Fruit fly (Drosophila melanogaster) whole organism, embryonic: ENCODE results near the gene CG6040.

Experiments used
- CG10147 ChIP-seq: fragments of 200-800 bp; sonication (Bioruptor generic); optimal IDR thresholded peaks from 2 replicates; lab custom pipeline; 2019; ENCODE audit warnings: missing biosample characterization, mild to moderate bottlenecking, missing genetic modification characterization, moderate library complexity
- CG10321 ChIP-seq: fragments of 200-800 bp; sonication (Bioruptor generic); IDR thresholded peaks from 2 replicates; pipeline ENCODE4 v1.3.6; 2022; ENCODE audit warnings: missing biosample characterization, missing genetic modification characterization
- CG12219 ChIP-seq: fragments of 200-800 bp; sonication (Bioruptor generic); optimal IDR thresholded peaks from 3 replicates; lab custom pipeline; 2018; ENCODE audit warnings: missing biosample characterization, mild to moderate bottlenecking, missing genetic modification characterization
- CG14441 ChIP-seq: fragments of 200-800 bp; sonication (Bioruptor generic); IDR thresholded peaks from 2 replicates; pipeline ENCODE4 v1.3.6; 2022; ENCODE audit warnings: missing biosample characterization, missing genetic modification characterization
- CG1832 ChIP-seq: fragments of 200-800 bp; sonication (Bioruptor generic); optimal IDR thresholded peaks from 2 replicates; lab custom pipeline; 2017; ENCODE audit warnings: missing biosample characterization, mild to moderate bottlenecking, missing genetic modification characterization, inconsistent platforms
- CG30403 ChIP-seq: fragments of 200-800 bp; sonication (Bioruptor generic); optimal IDR thresholded peaks from 3 replicates; lab custom pipeline; 2016; ENCODE audit warnings: missing biosample characterization, missing genetic modification characterization
- CG4617 ChIP-seq: fragments of 200-800 bp; sonication (Bioruptor generic); optimal IDR thresholded peaks from 3 replicates; lab custom pipeline; 2016; ENCODE audit warnings: missing biosample characterization, missing genetic modification characterization, borderline replicate concordance
- CG4707 ChIP-seq: fragments of 200-800 bp; sonication (Bioruptor generic); optimal IDR thresholded peaks from 2 replicates; lab custom pipeline; 2018; ENCODE audit warnings: missing biosample characterization, mild to moderate bottlenecking, missing genetic modification characterization, moderate library complexity
- CG4820 ChIP-seq: fragments of 200-800 bp; sonication (Bioruptor generic); optimal IDR thresholded peaks from 3 replicates; lab custom pipeline; 2016; ENCODE audit warnings: missing biosample characterization, missing genetic modification characterization
- CG4854 ChIP-seq: fragments of 200-800 bp; sonication (Bioruptor generic); optimal IDR thresholded peaks from 2 replicates; lab custom pipeline; 2016; ENCODE audit warnings: missing biosample characterization, missing genetic modification characterization, inconsistent platforms
- CG5953 ChIP-seq: fragments of 200-800 bp; sonication (Bioruptor generic); IDR thresholded peaks from 2 replicates; pipeline ENCODE4 v1.3.6; 2022; ENCODE audit warnings: missing biosample characterization, missing genetic modification characterization
- CG6791 ChIP-seq: fragments of 200-800 bp; sonication (Bioruptor generic); IDR thresholded peaks from 3 replicates; pipeline ENCODE4 v1.3.6; 2022; ENCODE audit warnings: missing biosample characterization, missing genetic modification characterization; ENCODE audit not compliant: partially characterized antibody
- CG7271 ChIP-seq: fragments of 200-800 bp; sonication (Bioruptor generic); optimal IDR thresholded peaks from 2 replicates; lab custom pipeline; 2018; ENCODE audit warnings: missing biosample characterization, mild to moderate bottlenecking, missing genetic modification characterization, moderate library complexity
- CG8765 ChIP-seq: fragments of 200-800 bp; sonication (Bioruptor generic); IDR thresholded peaks from 2 replicates; pipeline ENCODE4 v1.3.6; 2022; ENCODE audit warnings: missing biosample characterization, missing genetic modification characterization
- CG8924 ChIP-seq: fragments of 200-800 bp; optimal IDR thresholded peaks from 3 replicates; lab custom pipeline; 2019; ENCODE audit warnings: missing biosample characterization, mild to moderate bottlenecking, missing genetic modification characterization, moderate library complexity
- CG9437 ChIP-seq: fragments of 200-800 bp; sonication (Bioruptor generic); optimal IDR thresholded peaks from 2 replicates; lab custom pipeline; 2018; ENCODE audit warnings: missing biosample characterization, mild to moderate bottlenecking, missing genetic modification characterization
- CG9932 ChIP-seq: fragments of 200-800 bp; sonication (Bioruptor generic); IDR thresholded peaks from 2 replicates; pipeline ENCODE4 v1.3.6; 2022; ENCODE audit warnings: missing biosample characterization, missing genetic modification characterization
- Chrac-16 ChIP-seq: fragments of 200-800 bp; sonication (Bioruptor generic); optimal IDR thresholded peaks from 3 replicates; lab custom pipeline; 2016; ENCODE audit warnings: missing biosample characterization, missing genetic modification characterization
- CoRest ChIP-seq: fragments of 200-800 bp; sonication (Bioruptor generic); optimal IDR thresholded peaks from 3 replicates; lab custom pipeline; 2018; ENCODE audit warnings: missing biosample characterization, mild to moderate bottlenecking, missing genetic modification characterization, moderate library complexity
- D19A ChIP-seq: fragments of 200-800 bp; optimal IDR thresholded peaks from 3 replicates; lab custom pipeline; 2019; ENCODE audit warnings: missing biosample characterization, mild to moderate bottlenecking, missing genetic modification characterization, moderate library complexity
- Doc2 ChIP-seq: fragments of 200-800 bp; sonication (Bioruptor generic); IDR thresholded peaks from 2 replicates; pipeline ENCODE4 v1.3.6; 2022; ENCODE audit warnings: missing biosample characterization, missing genetic modification characterization
- E2f2 ChIP-seq: fragments of 200-800 bp; sonication (Bioruptor generic); IDR thresholded peaks from 2 replicates; pipeline ENCODE4 v1.3.6; 2022; ENCODE audit warnings: missing biosample characterization, missing genetic modification characterization
- HHEX ChIP-seq: fragments of 200-800 bp; sonication (Bioruptor generic); optimal IDR thresholded peaks from 3 replicates; lab custom pipeline; 2017; ENCODE audit warnings: missing biosample characterization, mild to moderate bottlenecking, missing genetic modification characterization, missing genetic modification reagents
- Hey ChIP-seq: fragments of 200-800 bp; sonication (Bioruptor generic); optimal IDR thresholded peaks from 3 replicates; lab custom pipeline; 2018; ENCODE audit warnings: missing biosample characterization, mild to moderate bottlenecking, missing genetic modification characterization
- Lpt ChIP-seq: fragments of >200 bp; optimal IDR thresholded peaks from 2 replicates; lab custom pipeline; 2018; ENCODE audit warnings: missing biosample characterization, missing genetic modification characterization
- Max ChIP-seq: fragments of 200-800 bp; sonication (Bioruptor generic); optimal IDR thresholded peaks from 2 replicates; lab custom pipeline; 2016; ENCODE audit warnings: missing biosample characterization, mild to moderate bottlenecking, missing genetic modification characterization
- Stat92E ChIP-seq, 3 experiments: fragments of >200 bp in 2 of 3; fragments of 200-800 bp in 1 of 3; sonication (Bioruptor generic) in 1 of 3; optimal IDR thresholded peaks; 2 replicates each; lab custom pipeline; 2017 to 2019; ENCODE audit warnings: missing biosample characterization in 3 of 3, missing genetic modification characterization in 3 of 3, mild to moderate bottlenecking in 1 of 3, moderate library complexity in 1 of 3
- ap ChIP-seq: fragments of 200-800 bp; sonication (Bioruptor generic); IDR thresholded peaks from 2 replicates; pipeline ENCODE4 v1.3.6; 2022; ENCODE audit warnings: missing biosample characterization, missing genetic modification characterization
- cad ChIP-seq: fragments of >200 bp; optimal IDR thresholded peaks from 2 replicates; lab custom pipeline; 2017; ENCODE audit warnings: missing biosample characterization, missing genetic modification characterization
- caup ChIP-seq: fragments of 200-800 bp; sonication (Bioruptor generic); optimal IDR thresholded peaks from 3 replicates; lab custom pipeline; 2017; ENCODE audit warnings: missing biosample characterization, mild to moderate bottlenecking, missing genetic modification characterization, moderate library complexity; ENCODE audit not compliant: severe bottlenecking
- da ChIP-seq: fragments of 200-800 bp; sonication (Bioruptor generic); optimal IDR thresholded peaks from 2 replicates; lab custom pipeline; 2016; ENCODE audit warnings: missing biosample characterization, missing genetic modification characterization
- dmrt99B ChIP-seq: fragments of 200-800 bp; sonication (Bioruptor generic); optimal IDR thresholded peaks from 2 replicates; lab custom pipeline; 2018; ENCODE audit warnings: missing biosample characterization, mild to moderate bottlenecking, missing genetic modification characterization, moderate library complexity
- esg ChIP-seq: fragments of 200-800 bp; sonication (Bioruptor generic); conservative IDR thresholded peaks from 2 replicates; pipeline ENCODE4 v1.3.6; 2022; ENCODE audit warnings: missing biosample characterization, missing genetic modification characterization
- ewg ChIP-seq: fragments of 200-800 bp; sonication (Bioruptor generic); optimal IDR thresholded peaks from 3 replicates; lab custom pipeline; 2017; ENCODE audit warnings: mild to moderate bottlenecking, missing biosample characterization, missing genetic modification reagents, missing genetic modification characterization
- fd3F ChIP-seq: fragments of 200-800 bp; sonication (Bioruptor generic); optimal IDR thresholded peaks from 2 replicates; lab custom pipeline; 2018; ENCODE audit warnings: missing biosample characterization, mild to moderate bottlenecking, missing genetic modification characterization, moderate library complexity
- fd96Cb ChIP-seq: fragments of 200-800 bp; sonication (Bioruptor generic); optimal IDR thresholded peaks from 2 replicates; lab custom pipeline; 2018; ENCODE audit warnings: missing biosample characterization, mild to moderate bottlenecking, missing genetic modification characterization, moderate library complexity
- fru ChIP-seq: fragments of >200 bp; optimal IDR thresholded peaks from 2 replicates; lab custom pipeline; 2017
- fu2 ChIP-seq: fragments of 200-800 bp; sonication (Bioruptor generic); optimal IDR thresholded peaks from 2 replicates; lab custom pipeline; 2016; ENCODE audit warnings: missing biosample characterization, missing genetic modification characterization
- gro ChIP-seq: fragments of 200-800 bp; sonication (Bioruptor generic); optimal IDR thresholded peaks from 2 replicates; lab custom pipeline; 2016; ENCODE audit warnings: missing biosample characterization, missing genetic modification characterization
- hkb ChIP-seq, 2 experiments: fragments of 200-800 bp in 1 of 2; fragments of >200 bp in 1 of 2; sonication (Bioruptor generic) in 1 of 2; IDR thresholded peaks in 1 of 2; optimal IDR thresholded peaks in 1 of 2; 2 replicates each; pipeline versions ENCODE4 v1.3.6 to Lab custom; 2017 to 2022; ENCODE audit warnings: missing biosample characterization in 1 of 2, missing genetic modification characterization in 1 of 2
- lab ChIP-seq: fragments of 200-800 bp; sonication (Bioruptor generic); optimal IDR thresholded peaks from 3 replicates; lab custom pipeline; 2017; ENCODE audit warnings: missing biosample characterization, missing genetic modification characterization, mild to moderate bottlenecking, moderate library complexity, missing genetic modification reagents
- lmd ChIP-seq: fragments of 200-800 bp; sonication (Bioruptor generic); IDR thresholded peaks from 2 replicates; pipeline ENCODE4 v1.3.6; 2022; ENCODE audit warnings: missing biosample characterization, missing genetic modification characterization
- phol ChIP-seq: fragments of 200-800 bp; sonication (Bioruptor generic); optimal IDR thresholded peaks from 3 replicates; lab custom pipeline; 2018; ENCODE audit warnings: missing biosample characterization, mild to moderate bottlenecking, missing genetic modification characterization, moderate library complexity
- so ChIP-seq: fragments of 200-800 bp; sonication (Bioruptor generic); IDR thresholded peaks from 3 replicates; pipeline ENCODE4 v1.3.6; 2022; ENCODE audit warnings: missing biosample characterization, missing genetic modification characterization
- sqz ChIP-seq: fragments of 200-800 bp; sonication (Bioruptor generic); optimal IDR thresholded peaks from 3 replicates; lab custom pipeline; 2018; ENCODE audit warnings: missing biosample characterization, mild to moderate bottlenecking, missing genetic modification characterization
- tap ChIP-seq: fragments of 200-800 bp; optimal IDR thresholded peaks from 3 replicates; lab custom pipeline; 2019; ENCODE audit warnings: missing biosample characterization, mild to moderate bottlenecking, missing genetic modification characterization, moderate library complexity
- tio ChIP-seq: fragments of 200-800 bp; sonication (Bioruptor generic); optimal IDR thresholded peaks from 2 replicates; lab custom pipeline; 2017; ENCODE audit warnings: missing biosample characterization, missing genetic modification characterization, inconsistent platforms
- vnd ChIP-seq: fragments of 200-800 bp; sonication (Bioruptor generic); IDR thresholded peaks from 3 replicates; pipeline ENCODE4 v1.3.6; 2022; ENCODE audit warnings: missing biosample characterization, missing genetic modification characterization; ENCODE audit not compliant: partially characterized antibody
- wdn ChIP-seq: fragments of 200-800 bp; sonication (Bioruptor generic); IDR thresholded peaks from 2 replicates; pipeline ENCODE4 v1.3.6; 2022; ENCODE audit warnings: missing biosample characterization, missing genetic modification characterization

CG6040 gene

DNA sequence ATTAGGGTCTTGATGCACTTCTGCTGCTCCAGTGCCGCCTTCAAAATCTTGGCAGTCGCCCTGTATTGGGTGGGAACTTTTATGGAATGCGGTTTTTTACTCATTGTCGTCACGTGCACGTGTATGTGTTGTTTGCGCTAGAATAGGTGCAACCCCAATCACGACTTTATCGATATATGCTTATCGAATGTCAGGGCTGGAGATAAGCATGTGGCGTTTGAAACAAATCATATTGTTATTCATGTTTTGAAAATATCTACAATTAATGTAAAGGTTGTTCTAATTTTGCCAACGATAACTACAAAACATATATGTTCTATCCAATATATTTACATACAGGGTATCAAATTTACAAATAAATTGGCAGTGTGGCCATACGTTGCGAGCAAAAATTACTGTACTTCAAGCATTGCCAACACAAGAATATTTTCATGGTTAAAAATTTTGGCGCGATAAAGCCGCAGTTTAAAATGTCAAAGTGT is 65.4 kb downstream of the CG6040 start, which contains the start of the genes CG42359 and Nsun5 (continued):
- TF ChIP-seq lmd (peak; percentile 84), CG9932 (GFP tag; lab: Robert Waterston, UW) (peak; percentile 94), hkb (optimal IDR thresholded peaks at IDR 0.05; lab: Kevin White, UChicago) (peak; percentile 94), hkb (GFP tag; IDR thresholded peaks at IDR 0.05; lab: Robert Waterston, UW) (peak; percentile 88), fu2 (GFP tag; lab: Kevin White, UChicago) (peak; percentile 90), CG10147 (GFP tag; lab: Kevin White, UChicago) (peak; percentile 85), CG30403 (GFP tag; lab: Kevin White, UChicago) (peak; percentile 94), CG10321 (peak; percentile 56; the same call in 1 of the 2 replicates), Stat92E (GFP tag; optimal IDR thresholded peaks at IDR 0.05; lab: Kevin White, UChicago) (peak in 1 of 3 experiments; percentile 66), CG4617 (GFP tag; lab: Kevin White, UChicago) (peak; percentile 90), CG5953 (GFP tag; lab: Robert Waterston, UW) (peak; percentile 51; the same call in 1 of the 2 replicates), CG14441 (GFP tag; lab: Robert Waterston, UW) (peak; percentile 91), CG12219 (peak; percentile 71), HHEX (GFP tag; lab: Kevin White, UChicago) (peak; percentile 84), da (GFP tag; lab: Kevin White, UChicago) (peak; percentile 81), Chrac-16 (GFP tag; lab: Kevin White, UChicago) (peak; percentile 92), esg (peak; percentile 85), vnd (GFP tag; lab: Robert Waterston, UW) (peak; percentile 85), fd3F (GFP tag; lab: Kevin White, UChicago) (peak; percentile 84), ewg (GFP tag; lab: Kevin White, UChicago) (peak; percentile 70), CG8924 (tag; lab: Kevin White, UChicago) (peak; percentile 93), D19A (tag; lab: Kevin White, UChicago) (peak; percentile 81), E2f2 (GFP tag; lab: Robert Waterston, UW) (peak; percentile 98), Hey (peak; percentile 72), CG8765 (GFP tag; lab: Robert Waterston, UW) (peak; percentile 81), gro (peak; percentile 92), CG4820 (GFP tag; lab: Kevin White, UChicago) (peak; percentile 83), Max (peak; percentile 97), CoRest (peak; percentile 90), fru (lab: Kevin White, UChicago) (no peak), cad (GFP tag; lab: Kevin White, UChicago) (no peak), so (GFP tag; lab: Robert Waterston, UW) (peak; percentile 80), tio (GFP tag; lab: Kevin White, UChicago) (peak; percentile 76), CG4854 (GFP tag; lab: Kevin White, UChicago) (peak; percentile 84), CG4707 (peak; percentile 62), CG6791 (GFP tag; lab: Robert Waterston, UW) (peak; percentile 86), dmrt99B (tag; lab: Kevin White, UChicago) (peak; percentile 81), phol (tag; lab: Kevin White, UChicago) (peak; percentile 92), ap (peak; percentile 79), CG1832 (GFP tag; lab: Kevin White, UChicago) (no peak), Lpt (GFP tag; lab: Kevin White, UChicago) (no peak), lab (GFP tag; lab: Kevin White, UChicago) (peak; percentile 93), CG7271 (tag; lab: Kevin White, UChicago) (peak; percentile 84), tap (tag; lab: Kevin White, UChicago) (peak; percentile 81), Doc2 (GFP tag; lab: Robert Waterston, UW) (0 out of 2 replicates have a peak, but pooled peaks have one; percentile 32), wdn (GFP tag; lab: Robert Waterston, UW) (peak; percentile 83), sqz (GFP tag; lab: Kevin White, UChicago) (peak; percentile 93), CG9437 (GFP tag; lab: Kevin White, UChicago) (peak; percentile 55), fd96Cb (tag; lab: Kevin White, UChicago) (peak; percentile 86), caup (GFP tag; lab: Kevin White, UChicago) (peak; percentile 80)
